Fruit fly (Drosophila melanogaster): Measurements from ENCODE around the gene kst.

The kst gene

dm6 chr3L:3390525-3390924 lies 53.9 kb downstream of the kst start:
- TF ChIP-seq kni (GFP tag; optimal IDR thresholded peaks at IDR 0.05): peak; percentile 57
- TF ChIP-seq CG2678 (tag; optimal IDR thresholded peaks at IDR 0.05): peak; percentile 26
- TF ChIP-seq E2f1 (GFP tag; IDR thresholded peaks at IDR 0.05): 0 out of 2 replicates have a peak, but pooled peaks have one; percentile 23
- no peak for TF ChIP-seq al (GFP tag; IDR thresholded peaks at IDR 0.05)
- peak; percentile 40 for TF ChIP-seq ATbp (GFP tag; optimal IDR thresholded peaks at IDR 0.05)
- TF ChIP-seq unpg (GFP tag; optimal IDR thresholded peaks at IDR 0.05): peak; percentile 1
- peak; percentile 5 for TF ChIP-seq CG11398 (GFP tag; optimal IDR thresholded peaks at IDR 0.05)
- TF ChIP-seq br (optimal IDR thresholded peaks at IDR 0.05): no peak
- peak; percentile 13 for TF ChIP-seq CG12659 (GFP tag; optimal IDR thresholded peaks at IDR 0.05)
- peak; percentile 10 for TF ChIP-seq pho (GFP tag; optimal IDR thresholded peaks at IDR 0.05)
- peak; percentile 46 for TF ChIP-seq CG10543 (GFP tag; optimal IDR thresholded peaks at IDR 0.05)
- TF ChIP-seq fd64A (GFP tag; optimal IDR thresholded peaks at IDR 0.05): peak; percentile 23
- peak; percentile 7 for TF ChIP-seq CG18599 (GFP tag; optimal IDR thresholded peaks at IDR 0.05)
- TF ChIP-seq CG14441 (GFP tag; IDR thresholded peaks at IDR 0.05): peak; percentile 38; the same call in 1 of the 2 replicates
- 0 out of 3 replicates have a peak, but pooled peaks have one; percentile 24 for TF ChIP-seq Optix (GFP tag; IDR thresholded peaks at IDR 0.05)
- TF ChIP-seq CG1233 (GFP tag; optimal IDR thresholded peaks at IDR 0.05): peak; percentile 42
- TF ChIP-seq h (optimal IDR thresholded peaks at IDR 0.05): no peak
- TF ChIP-seq sens-2 (GFP tag; IDR thresholded peaks at IDR 0.05): no peak
- TF ChIP-seq nerfin-1 (tag; optimal IDR thresholded peaks at IDR 0.05): no peak
- 0 out of 2 replicates have a peak, but pooled peaks have one; percentile 35 for TF ChIP-seq seq (GFP tag; IDR thresholded peaks at IDR 0.05)
- no peak for TF ChIP-seq sob (GFP tag; IDR thresholded peaks at IDR 0.05)
- 0 out of 2 replicates have a peak, but pooled peaks have one; percentile 10 for TF ChIP-seq CG4360 (GFP tag; IDR thresholded peaks at IDR 0.05)
- TF ChIP-seq esg (GFP tag; conservative IDR thresholded peaks at IDR 0.05): no peak
- TF ChIP-seq CG17385 (GFP tag; optimal IDR thresholded peaks at IDR 0.05): peak; percentile 10
- TF ChIP-seq ssp (GFP tag; IDR thresholded peaks at IDR 0.05): no peak
- TF ChIP-seq Jarid2 (GFP tag; optimal IDR thresholded peaks at IDR 0.05): no peak
- no peak for TF ChIP-seq run (tag; optimal IDR thresholded peaks at IDR 0.05)
- TF ChIP-seq sc (optimal IDR thresholded peaks at IDR 0.05): no peak
- TF ChIP-seq sc (GFP tag; optimal IDR thresholded peaks at IDR 0.05): no peak
- TF ChIP-seq CG14014 (GFP tag; IDR thresholded peaks at IDR 0.05): peak; percentile 19; the same call in 1 of the 2 replicates
- 0 out of 2 replicates have a peak, but pooled peaks have one; percentile 8 for TF ChIP-seq CG32772 (GFP tag; IDR thresholded peaks at IDR 0.05)
- peak; percentile 19; the same call in 1 of the 2 replicates for TF ChIP-seq CG9932 (GFP tag; IDR thresholded peaks at IDR 0.05)
- TF ChIP-seq sqz (GFP tag; optimal IDR thresholded peaks at IDR 0.05): peak; percentile 56
- TF ChIP-seq CG12236 (GFP tag; optimal IDR thresholded peaks at IDR 0.05): peak; percentile 3
- peak; percentile 2 for TF ChIP-seq CG14710 (tag; optimal IDR thresholded peaks at IDR 0.05)
- peak; percentile 24 for TF ChIP-seq CG10209 (GFP tag; optimal IDR thresholded peaks at IDR 0.05)
- TF ChIP-seq sd (tag; optimal IDR thresholded peaks at IDR 0.05): peak; percentile 5
- peak; percentile 46; the same call in 1 of the 2 replicates for TF ChIP-seq CG17328 (GFP tag; IDR thresholded peaks at IDR 0.05)
- TF ChIP-seq bsh (GFP tag; optimal IDR thresholded peaks at IDR 0.05): peak in 1 of 2 experiments; percentile 26
- TF ChIP-seq pum (GFP tag; optimal IDR thresholded peaks at IDR 0.05): no peak
- TF ChIP-seq Hmr (GFP tag; optimal IDR thresholded peaks at IDR 0.05): peak; percentile 25
- TF ChIP-seq wek (GFP tag; optimal IDR thresholded peaks at IDR 0.05): peak; percentile 56
- peak; percentile 39 for TF ChIP-seq CG6765 (GFP tag; optimal IDR thresholded peaks at IDR 0.05)
- TF ChIP-seq Blimp-1 (GFP tag; optimal IDR thresholded peaks at IDR 0.05): no peak
- TF ChIP-seq CG2120 (GFP tag; optimal IDR thresholded peaks at IDR 0.05): peak; percentile 6
- no peak for TF ChIP-seq CG14965 (GFP tag; optimal IDR thresholded peaks at IDR 0.05; ENCODE audit: borderline replicate concordance)
- peak; percentile 3 for TF ChIP-seq CG18619 (GFP tag; optimal IDR thresholded peaks at IDR 0.05)
- TF ChIP-seq Ets65A (GFP tag): peak; percentile 73
- no peak for TF ChIP-seq ftz-f1 (GFP tag; optimal IDR thresholded peaks at IDR 0.05)
- TF ChIP-seq CG15601 (tag; optimal IDR thresholded peaks at IDR 0.05): peak; percentile 38
- TF ChIP-seq dmrt11E (tag; optimal IDR thresholded peaks at IDR 0.05): peak; percentile 42
